Worm (Caenorhabditis elegans): Measurements from ENCODE around the gene aat-8.

ce11 chrIV:3859552-3859951 is 5.3 kb downstream of the aat-8 start:
- no peak for TF ChIP-seq fos-1 (tag; optimal IDR thresholded peaks at IDR 0.05)
- no peak for TF ChIP-seq mab-5 (tag; optimal IDR thresholded peaks at IDR 0.05)
- TF ChIP-seq egl-27 (tag; optimal IDR thresholded peaks at IDR 0.05), result no peak
